Worm (Caenorhabditis elegans) whole organism, L4 larva: ENCODE results near the gene wrt-6.

Experiments used
- F37D6.2 ChIP-seq: sonication (generic microtip); optimal IDR thresholded peaks from 2 replicates; lab custom pipeline; 2016; ENCODE audit warnings: mild to moderate bottlenecking, missing genetic modification characterization, missing compliant biosample characterization
- Y105C5A.15 ChIP-seq: fragments of 200-800 bp; sonication (Bioruptor generic); IDR thresholded peaks from 2 replicates; pipeline ENCODE4 v1.3.6; 2022; ENCODE audit warnings: missing genetic modification characterization, missing compliant biosample characterization
- ama-1 ChIP-seq: fragments of 150-350 bp; optimal IDR thresholded peaks from 2 replicates; lab custom pipeline; 2014; ENCODE audit warnings: inconsistent platforms, mixed read lengths
- mep-1 ChIP-seq: fragments of 150-350 bp; sonication (generic microtip); optimal IDR thresholded peaks from 3 replicates; lab custom pipeline; 2014; ENCODE audit warnings: missing biosample characterization, missing genetic modification characterization
- nhr-10 ChIP-seq: fragments of 150-350 bp; optimal IDR thresholded peaks from 2 replicates; lab custom pipeline; 2014; ENCODE audit warnings: missing biosample characterization, missing genetic modification characterization
- rbr-2 ChIP-seq: sonication (generic microtip); optimal IDR thresholded peaks from 2 replicates; lab custom pipeline; 2016; ENCODE audit warnings: missing genotype, missing genetic modification characterization, missing compliant biosample characterization
- snpc-4 ChIP-seq: fragments of 150-350 bp; optimal IDR thresholded peaks from 2 replicates; lab custom pipeline; 2014; ENCODE audit warnings: missing biosample characterization, missing genetic modification characterization
- unc-39 ChIP-seq: sonication (generic microtip); optimal IDR thresholded peaks from 2 replicates; lab custom pipeline; 2017; ENCODE audit warnings: missing biosample characterization, missing genetic modification characterization
- zag-1 ChIP-seq: fragments of 150-350 bp; optimal IDR thresholded peaks from 2 replicates; lab custom pipeline; 2014; ENCODE audit warnings: missing biosample characterization, missing genetic modification characterization
- ztf-11 ChIP-seq: fragments of 150-350 bp; optimal IDR thresholded peaks from 2 replicates; lab custom pipeline; 2014; ENCODE audit warnings: missing biosample characterization, missing genetic modification characterization
- ztf-7 ChIP-seq: fragments of 150-350 bp; optimal IDR thresholded peaks from 2 replicates; lab custom pipeline; 2014; ENCODE audit warnings: missing biosample characterization, missing genetic modification characterization

DNA sequence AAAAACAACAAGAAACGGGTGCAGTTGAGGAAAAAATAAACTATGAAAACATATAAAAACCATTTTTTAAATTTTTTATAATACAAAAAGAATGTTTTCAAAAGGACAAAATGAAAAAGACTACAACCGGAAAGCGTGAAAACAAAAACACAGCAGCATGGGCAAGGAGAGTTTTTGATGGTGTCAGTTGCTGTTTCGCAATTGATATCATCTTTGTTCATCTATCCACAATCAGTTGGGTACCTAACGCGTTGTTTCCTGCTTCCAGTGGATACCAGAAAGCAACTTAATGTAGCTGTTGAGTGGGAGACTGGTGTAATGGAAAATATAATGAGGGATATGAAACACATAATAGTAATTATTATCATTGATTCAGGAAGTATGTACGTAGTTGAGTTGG is 40.2 kb upstream of the wrt-6 start:
- TF ChIP-seq rbr-2 (tag; lab: Kevin White, UChicago) (no peak), ztf-11 (no peak), unc-39 (tag; lab: Kevin White, UChicago) (no peak), mep-1 (tag; lab: Kevin White, UChicago) (no peak), ztf-7 (no peak), nhr-10 (tag; lab: Kevin White, UChicago) (no peak), zag-1 (tag; lab: Kevin White, UChicago) (no peak), snpc-4 (tag; lab: Kevin White, UChicago) (no peak), F37D6.2 (no peak), Y105C5A.15 (GFP tag; lab: Robert Waterston, UW) (no peak), ama-1 (lab: Kevin White, UChicago) (no peak)
